Fruit fly (Drosophila melanogaster): ENCODE results near the gene narya.

dm6 chrX:19498755-19499321 is 24.0 kb downstream of the narya start:
- TF ChIP-seq CG8478 (optimal IDR thresholded peaks at IDR 0.05): no peak
- TF ChIP-seq CTCF (optimal IDR thresholded peaks at IDR 0.05): no peak
